Worm (Caenorhabditis elegans): ENCODE measurements around the gene T26C11.9.

The T26C11.9 gene

DNA sequence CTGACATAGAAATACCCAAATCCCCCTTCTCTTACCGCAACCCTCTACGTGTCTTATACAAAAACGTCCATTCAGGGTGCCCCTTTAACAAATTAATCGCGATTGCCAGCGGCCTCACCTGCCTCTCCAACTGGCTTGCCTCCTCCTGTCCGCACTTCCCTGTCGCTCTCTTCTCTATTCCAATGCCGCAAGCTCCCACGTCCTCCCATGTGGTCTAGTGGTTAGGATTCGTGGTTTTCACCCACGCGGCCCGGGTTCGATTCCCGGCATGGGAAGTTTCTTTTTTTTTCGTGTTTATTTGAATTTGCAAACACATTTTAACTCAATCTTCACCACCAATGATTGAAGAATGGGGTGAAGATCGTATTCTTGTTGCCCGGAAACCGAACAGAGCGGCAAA, 5.0 kb upstream of the T26C11.9 start (continued):
- TF ChIP-seq cebp-2 (GFP tag; IDR thresholded peaks at IDR 0.05) (0 out of 2 replicates have a peak, but pooled peaks have one; percentile 55), nfyb-1 (GFP tag; IDR thresholded peaks at IDR 0.05) (0 out of 2 replicates have a peak, but pooled peaks have one; percentile 50), madf-10 (tag; optimal IDR thresholded peaks at IDR 0.05) (peak; percentile 66), rpc-1 (optimal IDR thresholded peaks at IDR 0.05) (peak; percentile 63), rpc-1 (tag; optimal IDR thresholded peaks at IDR 0.05) (peak; percentile 79), sdz-38 (tag; optimal IDR thresholded peaks at IDR 0.05) (no peak), T07F8.4 (tag; optimal IDR thresholded peaks at IDR 0.05) (peak; percentile 60), sea-2 (GFP tag; IDR thresholded peaks at IDR 0.05) (no peak)

DNA sequence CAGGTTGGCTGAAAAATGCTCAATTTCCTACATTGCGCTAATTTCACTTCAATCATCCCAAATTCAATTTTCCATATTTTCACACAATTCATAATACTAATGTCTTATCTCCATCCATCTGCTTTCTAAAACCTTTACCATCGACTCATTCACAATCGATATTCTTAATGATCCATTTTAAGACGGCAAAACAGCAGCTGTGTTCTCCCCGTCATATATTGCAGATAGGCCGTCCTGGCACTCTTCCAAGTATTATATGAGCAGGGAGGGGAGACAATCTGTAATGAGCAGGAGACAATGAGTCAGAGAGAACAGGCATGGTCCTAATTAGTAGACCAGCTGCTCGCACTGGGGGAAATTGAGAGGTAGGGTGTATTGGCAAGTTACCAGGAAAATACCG, 4.1 kb upstream of the T26C11.9 start:
- no peak for TF ChIP-seq ztf-28 (GFP tag; IDR thresholded peaks at IDR 0.05)
- TF ChIP-seq egl-44 (GFP tag; IDR thresholded peaks at IDR 0.05): no peak
- TF ChIP-seq F49E8.2 (tag; optimal IDR thresholded peaks at IDR 0.05; ENCODE audit: insufficient read depth): no peak
- TF ChIP-seq sptf-2 (GFP tag; optimal IDR thresholded peaks at IDR 0.05): no peak
- TF ChIP-seq dox-1 (GFP tag; IDR thresholded peaks at IDR 0.05): no peak
- no peak for TF ChIP-seq bed-1 (GFP tag; IDR thresholded peaks at IDR 0.05)
- no peak for TF ChIP-seq hmg-20 (GFP tag; IDR thresholded peaks at IDR 0.05)
- TF ChIP-seq dpff-1 (tag; optimal IDR thresholded peaks at IDR 0.05): no peak
- no peak for TF ChIP-seq lag-1 (GFP tag; IDR thresholded peaks at IDR 0.05)
- TF ChIP-seq rcor-1 (GFP tag; IDR thresholded peaks at IDR 0.05): no peak
- TF ChIP-seq T07F8.4 (tag; optimal IDR thresholded peaks at IDR 0.05): no peak
- no peak for TF ChIP-seq unc-62 (GFP tag; optimal IDR thresholded peaks at IDR 0.05)

DNA sequence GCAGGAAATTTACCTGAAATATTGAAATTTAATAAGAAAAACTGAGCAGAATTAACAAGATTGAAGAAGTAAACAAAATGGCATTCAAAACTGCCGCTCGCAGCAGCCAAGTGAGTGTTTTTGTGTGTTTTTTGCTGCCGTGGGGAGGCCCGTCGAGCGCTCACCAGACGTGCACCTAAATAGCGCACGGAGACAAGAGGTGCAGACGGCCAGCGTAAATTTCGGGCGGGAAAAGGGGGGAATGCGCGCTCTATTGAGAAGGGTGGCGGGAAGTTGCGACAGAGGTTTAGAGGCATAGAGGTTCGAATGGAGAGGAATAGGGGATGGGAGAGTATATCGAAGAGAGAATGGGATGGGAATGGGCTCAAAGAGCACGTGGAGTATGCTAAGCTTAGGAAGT, 2.5 kb upstream of the T26C11.9 start, which contains the start of gene ceh-39:
ceh-39 (minus strand) TSS at position 13 of the 400 bp plus-strand sequence.
- TF ChIP-seq K11D2.4 (GFP tag; IDR thresholded peaks at IDR 0.05): no peak
- TF ChIP-seq hsf-1 (GFP tag; IDR thresholded peaks at IDR 0.05): no peak
- TF ChIP-seq nhr-120 (GFP tag; IDR thresholded peaks at IDR 0.05): no peak
- no peak for TF ChIP-seq sdz-38 (tag; optimal IDR thresholded peaks at IDR 0.05)
- peak; percentile 87 for TF ChIP-seq hmg-1.2 (GFP tag; IDR thresholded peaks at IDR 0.05)
- TF ChIP-seq somi-1 (GFP tag; optimal IDR thresholded peaks at IDR 0.05): no peak
- no peak for TF ChIP-seq bed-2 (GFP tag; IDR thresholded peaks at IDR 0.05)
- no peak for TF ChIP-seq Y56A3A.18 (GFP tag; IDR thresholded peaks at IDR 0.05)
- TF ChIP-seq ztf-18 (tag; optimal IDR thresholded peaks at IDR 0.05): peak; percentile 14
- TF ChIP-seq attf-5 (GFP tag; optimal IDR thresholded peaks at IDR 0.05): peak; percentile 37
- no peak for TF ChIP-seq unc-62 (GFP tag; optimal IDR thresholded peaks at IDR 0.05)
- no peak for TF ChIP-seq ekl-4 (GFP tag; IDR thresholded peaks at IDR 0.05)
- no peak for TF ChIP-seq ceh-58 (GFP tag; IDR thresholded peaks at IDR 0.05)
- no peak for TF ChIP-seq aptf-2 (GFP tag; conservative IDR thresholded peaks at IDR 0.05)
- TF ChIP-seq F52B5.7 (tag; optimal IDR thresholded peaks at IDR 0.05): no peak
- TF ChIP-seq let-526 (GFP tag; IDR thresholded peaks at IDR 0.05): 0 out of 2 replicates have a peak, but pooled peaks have one; percentile 7
- TF ChIP-seq ztf-25 (GFP tag; IDR thresholded peaks at IDR 0.05): no peak
- no peak for TF ChIP-seq snpc-3.4 (tag; optimal IDR thresholded peaks at IDR 0.05)
- no peak for TF ChIP-seq K12H6.12 (tag; optimal IDR thresholded peaks at IDR 0.05)
- no peak for TF ChIP-seq B0035.1 (tag; optimal IDR thresholded peaks at IDR 0.05)
- 0 out of 2 replicates have a peak, but pooled peaks have one; percentile 63 for TF ChIP-seq madf-3 (GFP tag; IDR thresholded peaks at IDR 0.05)
- no peak for TF ChIP-seq snpc-1.3 (tag; optimal IDR thresholded peaks at IDR 0.05; ENCODE audit: insufficient read depth)
- TF ChIP-seq lin-40 (tag; optimal IDR thresholded peaks at IDR 0.05): no peak
- no peak for TF ChIP-seq F22D6.2 (tag; optimal IDR thresholded peaks at IDR 0.05)
- TF ChIP-seq lsy-27 (tag; optimal IDR thresholded peaks at IDR 0.05; ENCODE audit: borderline replicate concordance, insufficient read depth): no peak
- peak; percentile 26 for TF ChIP-seq ceh-27 (GFP tag; optimal IDR thresholded peaks at IDR 0.05)
- TF ChIP-seq chd-7 (tag; optimal IDR thresholded peaks at IDR 0.05): no peak
- no peak for TF ChIP-seq T07F8.4 (tag; optimal IDR thresholded peaks at IDR 0.05)
- no peak for TF ChIP-seq ceh-40 (GFP tag; IDR thresholded peaks at IDR 0.05)
- no peak for TF ChIP-seq ztf-26 (tag; optimal IDR thresholded peaks at IDR 0.05)
- no peak for TF ChIP-seq pha-4 (tag; optimal IDR thresholded peaks at IDR 0.05)
